Worm (Caenorhabditis elegans): ENCODE data around the gene mth-2.

mth-2 gene

DNA sequence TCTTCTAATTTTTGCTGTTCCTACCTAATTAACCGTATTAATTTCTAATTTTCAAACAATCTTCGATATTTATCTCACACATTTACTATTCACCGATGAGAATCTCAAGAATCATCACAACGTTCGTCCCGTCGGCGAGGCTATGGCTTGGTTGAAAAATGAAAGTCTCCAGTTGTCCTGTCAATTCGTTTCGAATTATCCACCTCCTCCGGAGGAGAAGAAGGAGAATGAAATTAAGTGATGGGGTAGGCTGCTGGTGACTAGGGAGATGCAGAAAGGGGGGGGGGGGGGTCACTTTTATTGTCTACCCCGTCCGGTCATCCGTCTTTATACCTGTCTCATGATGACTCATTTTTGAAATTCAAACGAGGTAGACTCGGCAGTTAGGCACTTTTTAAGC lies 41.2 kb downstream of the mth-2 start:
- no peak for TF ChIP-seq ztf-23 (GFP tag; IDR thresholded peaks at IDR 0.05)
- no peak for TF ChIP-seq ztf-29 (GFP tag; IDR thresholded peaks at IDR 0.05)
- no peak for TF ChIP-seq cog-1 (tag; optimal IDR thresholded peaks at IDR 0.05)
- no peak for TF ChIP-seq med-1 (GFP tag; optimal IDR thresholded peaks at IDR 0.05; ENCODE audit: insufficient read depth)
- TF ChIP-seq tab-1 (GFP tag; IDR thresholded peaks at IDR 0.05): no peak
- no peak for TF ChIP-seq T22C8.4 (GFP tag; IDR thresholded peaks at IDR 0.05)
- no peak for TF ChIP-seq ref-1 (GFP tag; conservative IDR thresholded peaks at IDR 0.05)
- no peak for TF ChIP-seq klf-2 (GFP tag; conservative IDR thresholded peaks at IDR 0.05)
- no peak for TF ChIP-seq flt-1 (GFP tag; IDR thresholded peaks at IDR 0.05)

ce11 chrII:4151499-4152132 lies 42.5 kb downstream of the mth-2 start:
- TF ChIP-seq tab-1 (GFP tag; IDR thresholded peaks at IDR 0.05) (no peak), ztf-29 (GFP tag; IDR thresholded peaks at IDR 0.05) (no peak), klf-2 (GFP tag; conservative IDR thresholded peaks at IDR 0.05) (no peak), ref-1 (GFP tag; conservative IDR thresholded peaks at IDR 0.05) (no peak), flt-1 (GFP tag; IDR thresholded peaks at IDR 0.05) (no peak), med-1 (GFP tag; optimal IDR thresholded peaks at IDR 0.05; ENCODE audit: insufficient read depth) (no peak), T22C8.4 (GFP tag; IDR thresholded peaks at IDR 0.05) (no peak), cog-1 (tag; optimal IDR thresholded peaks at IDR 0.05) (no peak), ztf-23 (GFP tag; IDR thresholded peaks at IDR 0.05) (no peak)

DNA sequence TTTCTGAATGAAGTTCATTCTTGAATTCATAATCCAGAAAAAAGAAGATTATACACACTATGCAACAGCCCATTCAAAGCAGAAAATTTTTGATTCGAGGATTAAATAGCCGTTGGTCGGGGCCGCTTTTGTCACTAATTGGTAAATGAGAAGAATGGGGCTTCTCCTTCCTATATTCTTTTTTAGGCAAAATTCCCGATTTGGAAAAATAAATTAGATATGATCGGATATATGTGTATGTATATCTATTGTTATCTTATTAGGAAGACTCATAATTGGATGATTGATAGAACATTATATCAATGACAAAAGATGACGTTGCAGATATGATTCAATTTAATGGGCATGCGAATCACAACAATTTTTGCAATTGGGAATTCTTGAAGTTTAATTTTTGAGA lies 43.9 kb downstream of the mth-2 start:
- TF ChIP-seq cog-1 (tag; optimal IDR thresholded peaks at IDR 0.05): no peak
- no peak for TF ChIP-seq ztf-23 (GFP tag; IDR thresholded peaks at IDR 0.05)
- TF ChIP-seq flt-1 (GFP tag; IDR thresholded peaks at IDR 0.05): no peak
- no peak for TF ChIP-seq ref-1 (GFP tag; conservative IDR thresholded peaks at IDR 0.05)
- no peak for TF ChIP-seq T22C8.4 (GFP tag; IDR thresholded peaks at IDR 0.05)
- TF ChIP-seq med-1 (GFP tag; optimal IDR thresholded peaks at IDR 0.05; ENCODE audit: insufficient read depth): no peak
- TF ChIP-seq ztf-29 (GFP tag; IDR thresholded peaks at IDR 0.05): no peak
- TF ChIP-seq tab-1 (GFP tag; IDR thresholded peaks at IDR 0.05): no peak
- TF ChIP-seq klf-2 (GFP tag; conservative IDR thresholded peaks at IDR 0.05): no peak

- TF ChIP-seq ztf-29 (GFP tag; IDR thresholded peaks at IDR 0.05) (no peak), tab-1 (GFP tag; IDR thresholded peaks at IDR 0.05) (no peak), ref-1 (GFP tag; conservative IDR thresholded peaks at IDR 0.05) (no peak), cog-1 (tag; optimal IDR thresholded peaks at IDR 0.05) (no peak), klf-2 (GFP tag; conservative IDR thresholded peaks at IDR 0.05) (no peak), med-1 (GFP tag; optimal IDR thresholded peaks at IDR 0.05; ENCODE audit: insufficient read depth) (no peak), ztf-23 (GFP tag; IDR thresholded peaks at IDR 0.05) (no peak), flt-1 (GFP tag; IDR thresholded peaks at IDR 0.05) (no peak), T22C8.4 (GFP tag; IDR thresholded peaks at IDR 0.05) (no peak)
Observed at ce11 chrII:4146039-4146438, 48.1 kb downstream of the mth-2 start, which contains the start of gene F56D3.1. TSS of gene F56D3.1 (plus strand) at chrII:4146339.

All from whole organism, midembryonic.